Fruit fly (Drosophila melanogaster) whole organism, embryonic: ENCODE results near the gene red.

Experiments
- Abd-B ChIP-seq: fragments of 200-800 bp; sonication (Bioruptor generic); optimal IDR thresholded peaks from 2 replicates; lab custom pipeline; 2018; ENCODE audit warnings: missing biosample characterization, mild to moderate bottlenecking, missing genetic modification characterization, moderate library complexity
- CG10209 ChIP-seq: fragments of 200-800 bp; sonication (Bioruptor generic); optimal IDR thresholded peaks from 3 replicates; lab custom pipeline; 2017; ENCODE audit warnings: missing biosample characterization, mild to moderate bottlenecking, missing genetic modification characterization, missing genetic modification reagents
- CG10543 ChIP-seq: fragments of 200-800 bp; sonication (Bioruptor generic); optimal IDR thresholded peaks from 3 replicates; lab custom pipeline; 2017; ENCODE audit warnings: missing biosample characterization, mild to moderate bottlenecking, missing genetic modification characterization, moderate library complexity
- CG15601 ChIP-seq: fragments of 200-800 bp; sonication (Bioruptor generic); optimal IDR thresholded peaks from 3 replicates; lab custom pipeline; 2019; ENCODE audit warnings: missing biosample characterization, mild to moderate bottlenecking, missing genetic modification characterization, moderate library complexity
- CG17802 ChIP-seq: fragments of 200-800 bp; sonication (Bioruptor generic); optimal IDR thresholded peaks from 2 replicates; lab custom pipeline; 2018; ENCODE audit warnings: missing biosample characterization, mild to moderate bottlenecking, missing genetic modification characterization, moderate library complexity
- CG18262 ChIP-seq: fragments of 200-800 bp; optimal IDR thresholded peaks from 3 replicates; lab custom pipeline; 2019; ENCODE audit warnings: missing biosample characterization, mild to moderate bottlenecking, missing genetic modification characterization, moderate library complexity
- CG18764 ChIP-seq: fragments of 200-800 bp; sonication (Bioruptor generic); optimal IDR thresholded peaks from 3 replicates; lab custom pipeline; 2016; ENCODE audit warnings: missing biosample characterization, missing genetic modification characterization
- CG3163 ChIP-seq: fragments of 200-800 bp; sonication (Bioruptor generic); optimal IDR thresholded peaks from 3 replicates; lab custom pipeline; 2016; ENCODE audit warnings: missing biosample characterization, missing genetic modification characterization
- CG4424 ChIP-seq: fragments of 200-800 bp; sonication (Bioruptor generic); optimal IDR thresholded peaks from 3 replicates; lab custom pipeline; 2016; ENCODE audit warnings: missing biosample characterization, missing genetic modification characterization
- CG4707 ChIP-seq: fragments of 200-800 bp; sonication (Bioruptor generic); optimal IDR thresholded peaks from 2 replicates; lab custom pipeline; 2018; ENCODE audit warnings: missing biosample characterization, mild to moderate bottlenecking, missing genetic modification characterization, moderate library complexity
- CG6683 ChIP-seq: fragments of 200-800 bp; sonication (Bioruptor generic); optimal IDR thresholded peaks from 2 replicates; lab custom pipeline; 2017; ENCODE audit warnings: missing biosample characterization, mild to moderate bottlenecking, missing genetic modification characterization, missing genetic modification reagents
- CG7372 ChIP-seq: fragments of 200-800 bp; sonication (Bioruptor generic); IDR thresholded peaks from 2 replicates; pipeline ENCODE4 v1.3.6; 2022; ENCODE audit warnings: missing biosample characterization, missing genetic modification characterization
- CG7786 ChIP-seq: fragments of 200-800 bp; sonication (Bioruptor generic); optimal IDR thresholded peaks from 2 replicates; lab custom pipeline; 2016; ENCODE audit warnings: missing biosample characterization, missing genetic modification characterization
- CG7839 ChIP-seq: fragments of 200-800 bp; sonication (Bioruptor generic); optimal IDR thresholded peaks from 3 replicates; lab custom pipeline; 2018; ENCODE audit warnings: missing biosample characterization, mild to moderate bottlenecking, missing genetic modification characterization, moderate library complexity
- CG7963 ChIP-seq: fragments of 200-800 bp; sonication (Bioruptor generic); IDR thresholded peaks from 3 replicates; pipeline ENCODE4 v1.3.6; 2022; ENCODE audit warnings: missing biosample characterization, missing genetic modification characterization; ENCODE audit not compliant: partially characterized antibody
- CG8944 ChIP-seq: fragments of 200-800 bp; sonication (Bioruptor generic); optimal IDR thresholded peaks from 3 replicates; lab custom pipeline; 2016; ENCODE audit warnings: missing biosample characterization, missing genetic modification characterization
- CG9609 ChIP-seq: fragments of 200-800 bp; sonication (Bioruptor generic); optimal IDR thresholded peaks from 3 replicates; lab custom pipeline; 2016; ENCODE audit warnings: missing biosample characterization, missing genetic modification characterization
- D19A ChIP-seq: fragments of 200-800 bp; optimal IDR thresholded peaks from 3 replicates; lab custom pipeline; 2019; ENCODE audit warnings: missing biosample characterization, mild to moderate bottlenecking, missing genetic modification characterization, moderate library complexity
- Doc3 ChIP-seq: fragments of 200-800 bp; sonication (Bioruptor generic); IDR thresholded peaks from 3 replicates; pipeline ENCODE4 v1.3.6; 2022; ENCODE audit warnings: missing biosample characterization, missing genetic modification characterization; ENCODE audit not compliant: partially characterized antibody
- Drgx ChIP-seq: fragments of 200-800 bp; sonication (Bioruptor generic); IDR thresholded peaks from 2 replicates; pipeline ENCODE4 v1.3.6; 2022; ENCODE audit warnings: missing biosample characterization, missing genetic modification characterization
- Eip74EF ChIP-seq, 2 experiments: fragments of 200-800 bp in 1 of 2; fragments of >200 bp in 1 of 2; sonication (Bioruptor generic) in 1 of 2; optimal IDR thresholded peaks; 2 replicates each; lab custom pipeline; 2017 to 2019; ENCODE audit warnings: missing biosample characterization in 2 of 2, missing genetic modification characterization in 2 of 2, mild to moderate bottlenecking in 1 of 2, moderate library complexity in 1 of 2
- Gsc ChIP-seq: fragments of 200-800 bp; sonication (Bioruptor generic); IDR thresholded peaks from 2 replicates; pipeline ENCODE4 v1.3.6; 2022; ENCODE audit warnings: missing biosample characterization, missing genetic modification characterization
- Hey ChIP-seq: fragments of 200-800 bp; sonication (Bioruptor generic); optimal IDR thresholded peaks from 3 replicates; lab custom pipeline; 2018; ENCODE audit warnings: missing biosample characterization, mild to moderate bottlenecking, missing genetic modification characterization
- NC2α ChIP-seq: fragments of 200-800 bp; sonication (Bioruptor generic); optimal IDR thresholded peaks from 2 replicates; lab custom pipeline; 2016; ENCODE audit warnings: missing biosample characterization, missing genetic modification characterization
- PHDP ChIP-seq: fragments of 200-800 bp; sonication (Bioruptor generic); optimal IDR thresholded peaks from 3 replicates; lab custom pipeline; 2018; ENCODE audit warnings: missing biosample characterization, mild to moderate bottlenecking, missing genetic modification characterization, moderate library complexity
- Sox102F ChIP-seq: fragments of 200-800 bp; sonication (Bioruptor generic); optimal IDR thresholded peaks from 2 replicates; lab custom pipeline; 2018; ENCODE audit warnings: missing biosample characterization, mild to moderate bottlenecking, missing genetic modification characterization, moderate library complexity
- Sry-β ChIP-seq: fragments of 200-800 bp; sonication (Bioruptor generic); optimal IDR thresholded peaks from 2 replicates; lab custom pipeline; 2018; ENCODE audit warnings: missing biosample characterization, mild to moderate bottlenecking, missing genetic modification characterization, moderate library complexity
- Sry-δ ChIP-seq: fragments of 200-800 bp; sonication (Bioruptor generic); optimal IDR thresholded peaks from 2 replicates; lab custom pipeline; 2016; ENCODE audit warnings: missing biosample characterization, missing genetic modification characterization
- bbx ChIP-seq: fragments of 200-800 bp; sonication (Bioruptor generic); IDR thresholded peaks from 2 replicates; pipeline ENCODE4 v1.3.6; 2022; ENCODE audit warnings: missing biosample characterization, missing genetic modification characterization; ENCODE audit not compliant: partially characterized antibody
- bcd ChIP-seq: fragments of 200-800 bp; sonication (Bioruptor generic); optimal IDR thresholded peaks from 2 replicates; lab custom pipeline; 2017; ENCODE audit warnings: missing biosample characterization, mild to moderate bottlenecking, missing genetic modification characterization
- chn ChIP-seq: fragments of 200-800 bp; sonication (Bioruptor generic); optimal IDR thresholded peaks from 2 replicates; lab custom pipeline; 2016; ENCODE audit warnings: missing biosample characterization, missing genetic modification characterization
- dmrt99B ChIP-seq: fragments of 200-800 bp; sonication (Bioruptor generic); optimal IDR thresholded peaks from 2 replicates; lab custom pipeline; 2018; ENCODE audit warnings: missing biosample characterization, mild to moderate bottlenecking, missing genetic modification characterization, moderate library complexity
- emc ChIP-seq: fragments of 200-800 bp; sonication (Bioruptor generic); optimal IDR thresholded peaks from 2 replicates; lab custom pipeline; 2016; ENCODE audit warnings: missing biosample characterization, missing genetic modification characterization
- esg ChIP-seq: fragments of 200-800 bp; sonication (Bioruptor generic); conservative IDR thresholded peaks from 2 replicates; pipeline ENCODE4 v1.3.6; 2022; ENCODE audit warnings: missing biosample characterization, missing genetic modification characterization
- eyg ChIP-seq: fragments of 200-800 bp; sonication (Bioruptor generic); optimal IDR thresholded peaks from 3 replicates; lab custom pipeline; 2016; ENCODE audit warnings: missing biosample characterization, missing genetic modification characterization
- gt ChIP-seq: fragments of 200-800 bp; sonication (Bioruptor generic); IDR thresholded peaks from 2 replicates; pipeline ENCODE4 v1.3.6; 2022; ENCODE audit warnings: missing biosample characterization, missing genetic modification characterization
- luna ChIP-seq: fragments of 200-800 bp; sonication (Bioruptor generic); optimal IDR thresholded peaks from 2 replicates; lab custom pipeline; 2016; ENCODE audit warnings: missing biosample characterization, missing genetic modification characterization
- onecut ChIP-seq: fragments of 200-800 bp; sonication (Bioruptor generic); IDR thresholded peaks from 2 replicates; pipeline ENCODE4 v1.3.6; 2022; ENCODE audit warnings: missing biosample characterization, missing genetic modification characterization
- p53 ChIP-seq: fragments of 200-800 bp; sonication (Bioruptor generic); optimal IDR thresholded peaks from 2 replicates; lab custom pipeline; 2016; ENCODE audit warnings: missing biosample characterization, missing genetic modification characterization
- pho ChIP-seq: fragments of 200-800 bp; sonication (Bioruptor generic); optimal IDR thresholded peaks from 2 replicates; lab custom pipeline; 2016; ENCODE audit warnings: missing biosample characterization, missing genetic modification characterization
- pum ChIP-seq: fragments of 200-800 bp; sonication (Bioruptor generic); optimal IDR thresholded peaks from 2 replicates; lab custom pipeline; 2016; ENCODE audit warnings: missing biosample characterization, missing genetic modification characterization
- ranshi ChIP-seq: fragments of 200-800 bp; sonication (Bioruptor generic); IDR thresholded peaks from 2 replicates; pipeline ENCODE4 v1.3.6; 2022; ENCODE audit warnings: missing biosample characterization, missing genetic modification characterization
- run ChIP-seq: fragments of 200-800 bp; sonication (Bioruptor generic); optimal IDR thresholded peaks from 3 replicates; lab custom pipeline; 2018; ENCODE audit warnings: missing biosample characterization, mild to moderate bottlenecking, missing genetic modification characterization
- sens-2 ChIP-seq: fragments of 200-800 bp; sonication (Bioruptor generic); IDR thresholded peaks from 2 replicates; pipeline ENCODE4 v1.3.6; 2022; ENCODE audit warnings: missing biosample characterization, missing genetic modification characterization
- slp2 ChIP-seq: fragments of 200-800 bp; sonication (Bioruptor generic); optimal IDR thresholded peaks from 2 replicates; lab custom pipeline; 2016; ENCODE audit warnings: missing biosample characterization, missing genetic modification characterization
- sqz ChIP-seq: fragments of 200-800 bp; sonication (Bioruptor generic); optimal IDR thresholded peaks from 3 replicates; lab custom pipeline; 2018; ENCODE audit warnings: missing biosample characterization, mild to moderate bottlenecking, missing genetic modification characterization
- trh ChIP-seq: fragments of 200-800 bp; sonication (Bioruptor generic); optimal IDR thresholded peaks from 2 replicates; lab custom pipeline; 2016; ENCODE audit warnings: missing biosample characterization, missing genetic modification characterization
- vvl ChIP-seq: fragments of 200-800 bp; sonication (Bioruptor generic); IDR thresholded peaks from 2 replicates; pipeline ENCODE4 v1.3.6; 2022; ENCODE audit warnings: missing biosample characterization, missing genetic modification characterization
- zf30C ChIP-seq: fragments of 200-800 bp; sonication (Bioruptor generic); optimal IDR thresholded peaks from 3 replicates; lab custom pipeline; 2018; ENCODE audit warnings: missing biosample characterization, mild to moderate bottlenecking, missing genetic modification characterization

red gene

DNA sequence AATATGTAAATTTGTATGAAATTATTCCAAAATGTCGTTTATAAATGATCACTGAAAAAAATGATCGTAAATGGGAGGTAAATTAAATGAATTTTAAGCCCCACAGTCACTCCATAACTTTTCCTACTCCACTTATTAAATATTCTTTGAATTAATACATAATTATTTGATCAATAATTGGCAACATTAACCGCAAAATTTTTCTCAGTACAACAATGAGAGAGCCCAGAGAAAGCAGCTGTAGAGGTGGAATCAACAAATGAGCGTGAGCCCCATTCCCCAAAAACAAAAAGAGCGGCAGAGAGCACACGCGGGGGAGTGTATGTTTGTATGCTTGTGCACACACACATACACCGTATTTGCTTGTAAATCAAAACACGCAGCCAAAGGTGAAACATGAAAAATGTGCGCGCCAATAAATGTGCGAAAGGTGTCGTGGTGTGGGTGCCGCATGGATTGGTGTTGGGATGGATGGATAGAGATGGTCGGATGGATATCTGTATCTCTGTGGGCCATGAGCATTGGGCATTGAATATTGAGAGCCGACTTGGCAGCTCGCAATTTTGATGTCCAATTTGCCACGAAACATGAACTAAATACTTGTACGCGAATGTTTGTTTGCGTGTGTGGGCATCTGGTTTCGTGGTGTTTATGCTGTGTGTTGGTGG is 5.0 kb upstream of the red start (continued):
- peak; percentile 92 for TF ChIP-seq CG10543
- peak; percentile 96 for TF ChIP-seq sqz (GFP tag; lab: Kevin White, UChicago)
- peak; percentile 92 for TF ChIP-seq slp2 (GFP tag; lab: Kevin White, UChicago)
- TF ChIP-seq CG4424 (GFP tag; lab: Kevin White, UChicago), result peak; percentile 98
- peak; percentile 89 for TF ChIP-seq emc (GFP tag; lab: Kevin White, UChicago)
- TF ChIP-seq CG9609 (GFP tag; lab: Kevin White, UChicago), result peak; percentile 92
- peak; percentile 99 for TF ChIP-seq Abd-B (GFP tag; lab: Kevin White, UChicago)
- peak; percentile 88 for TF ChIP-seq CG8944 (GFP tag; lab: Kevin White, UChicago)
- TF ChIP-seq CG6683, result peak; percentile 96
- TF ChIP-seq Eip74EF (GFP tag; optimal IDR thresholded peaks at IDR 0.05; lab: Kevin White, UChicago), result peak in 1 of 2 experiments; percentile 99
- peak; percentile 98 for TF ChIP-seq trh (GFP tag; lab: Kevin White, UChicago)
- TF ChIP-seq pum (GFP tag; lab: Kevin White, UChicago), result peak; percentile 93
- TF ChIP-seq esg (GFP tag; lab: Robert Waterston, UW), result no peak
- TF ChIP-seq Sox102F (GFP tag; lab: Kevin White, UChicago), result peak; percentile 100
- TF ChIP-seq pho, result peak; percentile 96
- TF ChIP-seq ranshi (GFP tag; lab: Robert Waterston, UW), result no peak
- peak; percentile 83 for TF ChIP-seq Hey (tag; lab: Kevin White, UChicago)
- TF ChIP-seq Drgx (GFP tag; lab: Robert Waterston, UW), result no peak
- peak; percentile 96 for TF ChIP-seq onecut (GFP tag; lab: Robert Waterston, UW)
- TF ChIP-seq bbx (GFP tag; lab: Robert Waterston, UW), result no peak
- peak; percentile 90 for TF ChIP-seq luna (GFP tag; lab: Kevin White, UChicago)
- peak; percentile 90 for TF ChIP-seq NC2α (GFP tag; lab: Kevin White, UChicago)
- TF ChIP-seq CG18764 (GFP tag; lab: Kevin White, UChicago), result peak; percentile 97
- no peak for TF ChIP-seq Doc3 (GFP tag; lab: Robert Waterston, UW)
- peak; percentile 91 for TF ChIP-seq CG7786
- TF ChIP-seq Gsc (GFP tag; lab: Robert Waterston, UW), result no peak
- peak; percentile 51 for TF ChIP-seq p53 (GFP tag; lab: Kevin White, UChicago)
- TF ChIP-seq Sry-β (GFP tag; lab: Kevin White, UChicago), result peak; percentile 67
- TF ChIP-seq eyg (GFP tag; lab: Kevin White, UChicago), result peak; percentile 57
- TF ChIP-seq CG10209 (GFP tag; lab: Kevin White, UChicago), result peak; percentile 99
- peak; percentile 92 for TF ChIP-seq zf30C (GFP tag; lab: Kevin White, UChicago)
- no peak for TF ChIP-seq gt (GFP tag; lab: Robert Waterston, UW)
- peak; percentile 96 for TF ChIP-seq CG4707
- peak; percentile 28 for TF ChIP-seq Sry-δ (GFP tag; lab: Kevin White, UChicago)
- TF ChIP-seq PHDP (tag; lab: Kevin White, UChicago), result peak; percentile 99
- peak; percentile 90 for TF ChIP-seq CG17802 (tag; lab: Kevin White, UChicago)
- peak; percentile 99 for TF ChIP-seq CG7839 (tag; lab: Kevin White, UChicago)
- TF ChIP-seq sens-2 (GFP tag; lab: Robert Waterston, UW), result no peak
- TF ChIP-seq CG3163 (GFP tag; lab: Kevin White, UChicago), result peak; percentile 58
- no peak for TF ChIP-seq vvl (GFP tag; lab: Robert Waterston, UW)
- peak; percentile 96 for TF ChIP-seq chn
- TF ChIP-seq D19A (tag; lab: Kevin White, UChicago), result peak; percentile 96
- TF ChIP-seq CG18262 (tag; lab: Kevin White, UChicago), result peak; percentile 99
- TF ChIP-seq CG7963 (GFP tag; lab: Robert Waterston, UW), result no peak
- TF ChIP-seq run, result peak; percentile 97
- TF ChIP-seq CG15601 (tag; lab: Kevin White, UChicago), result peak; percentile 98
- TF ChIP-seq bcd (GFP tag; lab: Kevin White, UChicago), result peak; percentile 99
- TF ChIP-seq dmrt99B (tag; lab: Kevin White, UChicago), result peak; percentile 99
- no peak for TF ChIP-seq CG7372
